Fruit fly (Drosophila melanogaster) whole organism, embryonic: Measurements from ENCODE around the gene Sys1.

ENCODE experiments used
- Atf6 ChIP-seq: fragments of 200-800 bp; sonication (Bioruptor generic); IDR thresholded peaks from 2 replicates; pipeline ENCODE4 v1.3.6; 2022; ENCODE audit warnings: missing biosample characterization, missing genetic modification characterization
- CG10147 ChIP-seq: fragments of 200-800 bp; sonication (Bioruptor generic); optimal IDR thresholded peaks from 2 replicates; lab custom pipeline; 2019; ENCODE audit warnings: missing biosample characterization, mild to moderate bottlenecking, missing genetic modification characterization, moderate library complexity
- CG10209 ChIP-seq: fragments of 200-800 bp; sonication (Bioruptor generic); optimal IDR thresholded peaks from 3 replicates; lab custom pipeline; 2017; ENCODE audit warnings: missing biosample characterization, mild to moderate bottlenecking, missing genetic modification characterization, missing genetic modification reagents
- CG1024 ChIP-seq: fragments of 200-800 bp; sonication (Bioruptor generic); IDR thresholded peaks from 2 replicates; pipeline ENCODE4 v1.3.6; 2022; ENCODE audit warnings: missing biosample characterization, missing genetic modification characterization
- CG10959 ChIP-seq: fragments of 200-800 bp; sonication (Bioruptor generic); IDR thresholded peaks from 2 replicates; pipeline ENCODE4 v1.3.6; 2022; ENCODE audit warnings: missing biosample characterization, missing genetic modification characterization
- CG12071 ChIP-seq: fragments of 200-800 bp; sonication (Bioruptor generic); optimal IDR thresholded peaks from 3 replicates; lab custom pipeline; 2018; ENCODE audit warnings: missing biosample characterization, mild to moderate bottlenecking, missing genetic modification characterization
- CG12219 ChIP-seq: fragments of 200-800 bp; sonication (Bioruptor generic); optimal IDR thresholded peaks from 3 replicates; lab custom pipeline; 2018; ENCODE audit warnings: missing biosample characterization, mild to moderate bottlenecking, missing genetic modification characterization
- CG14710 ChIP-seq: fragments of 200-800 bp; sonication (Bioruptor generic); optimal IDR thresholded peaks from 3 replicates; lab custom pipeline; 2019; ENCODE audit warnings: missing biosample characterization, mild to moderate bottlenecking, missing genetic modification characterization, moderate library complexity
- CG15269 ChIP-seq: fragments of 200-800 bp; sonication (Bioruptor generic); optimal IDR thresholded peaks from 2 replicates; lab custom pipeline; 2018; ENCODE audit warnings: missing biosample characterization, mild to moderate bottlenecking, missing genetic modification characterization, moderate library complexity
- CG1832 ChIP-seq: fragments of 200-800 bp; sonication (Bioruptor generic); optimal IDR thresholded peaks from 2 replicates; lab custom pipeline; 2017; ENCODE audit warnings: missing biosample characterization, mild to moderate bottlenecking, missing genetic modification characterization, inconsistent platforms
- CG2199 ChIP-seq: fragments of 200-800 bp; sonication (Bioruptor generic); IDR thresholded peaks from 3 replicates; pipeline ENCODE4 v1.3.6; 2022; ENCODE audit warnings: missing biosample characterization, missing genetic modification characterization
- CG32532 ChIP-seq: fragments of 200-800 bp; sonication (Bioruptor generic); IDR thresholded peaks from 2 replicates; pipeline ENCODE4 v1.3.6; 2022; ENCODE audit warnings: missing biosample characterization, missing genetic modification characterization
- CG32772 ChIP-seq: fragments of 200-800 bp; sonication (Bioruptor generic); IDR thresholded peaks from 2 replicates; pipeline ENCODE4 v1.3.6; 2022; ENCODE audit warnings: missing biosample characterization, missing genetic modification characterization
- CG3726 ChIP-seq: fragments of 200-800 bp; sonication (Bioruptor generic); IDR thresholded peaks from 3 replicates; pipeline ENCODE4, ENCODE4 v1.3.6; 2022; ENCODE audit warnings: missing biosample characterization, missing genetic modification characterization
- CG3847 ChIP-seq: fragments of 200-800 bp; sonication (Bioruptor generic); IDR thresholded peaks from 2 replicates; pipeline ENCODE4 v1.3.6; 2022; ENCODE audit warnings: missing biosample characterization, missing genetic modification characterization
- CG3995 ChIP-seq: fragments of 200-800 bp; sonication (Bioruptor generic); optimal IDR thresholded peaks from 3 replicates; lab custom pipeline; 2016; ENCODE audit warnings: missing biosample characterization, missing genetic modification characterization
- CG4360 ChIP-seq: fragments of 200-800 bp; sonication (Bioruptor generic); IDR thresholded peaks from 2 replicates; pipeline ENCODE4 v1.3.6; 2022; ENCODE audit warnings: missing biosample characterization, missing genetic modification characterization
- CG43689 ChIP-seq: fragments of 200-800 bp; sonication (Bioruptor generic); IDR thresholded peaks from 2 replicates; pipeline ENCODE4 v1.3.6; 2022; ENCODE audit warnings: missing biosample characterization, missing genetic modification characterization
- CG4424 ChIP-seq: fragments of 200-800 bp; sonication (Bioruptor generic); optimal IDR thresholded peaks from 3 replicates; lab custom pipeline; 2016; ENCODE audit warnings: missing biosample characterization, missing genetic modification characterization
- CG7357 ChIP-seq: fragments of 200-800 bp; sonication (Bioruptor generic); IDR thresholded peaks from 3 replicates; pipeline ENCODE4 v1.3.6; 2022; ENCODE audit warnings: missing biosample characterization, missing genetic modification characterization
- CG8478 ChIP-seq: fragments of >200 bp; optimal IDR thresholded peaks from 2 replicates; lab custom pipeline; 2018
- Camta ChIP-seq: fragments of 200-800 bp; sonication (Bioruptor generic); optimal IDR thresholded peaks from 2 replicates; lab custom pipeline; 2016; ENCODE audit warnings: missing biosample characterization, missing genetic modification characterization
- Dad ChIP-seq: fragments of 200-800 bp; sonication (Bioruptor generic); optimal IDR thresholded peaks from 3 replicates; lab custom pipeline; 2016; ENCODE audit warnings: missing biosample characterization, missing genetic modification characterization
- Drgx ChIP-seq: fragments of 200-800 bp; sonication (Bioruptor generic); IDR thresholded peaks from 2 replicates; pipeline ENCODE4 v1.3.6; 2022; ENCODE audit warnings: missing biosample characterization, missing genetic modification characterization
- E2f1 ChIP-seq: fragments of 200-800 bp; sonication (Bioruptor generic); IDR thresholded peaks from 2 replicates; pipeline ENCODE4 v1.3.6; 2022; ENCODE audit warnings: missing biosample characterization, missing genetic modification characterization
- GATAe ChIP-seq: fragments of 200-800 bp; sonication (Bioruptor generic); conservative IDR thresholded peaks from 2 replicates; pipeline ENCODE4 v1.3.6; 2022; ENCODE audit warnings: missing biosample characterization, missing genetic modification characterization
- Hr3 ChIP-seq: fragments of 200-800 bp; sonication (Bioruptor generic); optimal IDR thresholded peaks from 3 replicates; lab custom pipeline; 2016; ENCODE audit warnings: missing biosample characterization, missing genetic modification characterization
- Myb ChIP-seq: fragments of 200-800 bp; sonication (Bioruptor generic); optimal IDR thresholded peaks from 2 replicates; lab custom pipeline; 2016; ENCODE audit warnings: missing biosample characterization, missing genetic modification characterization
- Opbp ChIP-seq: fragments of 200-800 bp; sonication (Bioruptor generic); IDR thresholded peaks from 3 replicates; pipeline ENCODE4 v1.3.6; 2022; ENCODE audit warnings: missing biosample characterization, missing genetic modification characterization; ENCODE audit not compliant: partially characterized antibody
- Side ChIP-seq: fragments of 200-800 bp; sonication (Bioruptor generic); optimal IDR thresholded peaks from 2 replicates; lab custom pipeline; 2016; ENCODE audit warnings: missing biosample characterization, missing genetic modification characterization
- Sox100B ChIP-seq: fragments of 200-800 bp; sonication (Bioruptor generic); optimal IDR thresholded peaks from 3 replicates; lab custom pipeline; 2018; ENCODE audit warnings: missing biosample characterization, mild to moderate bottlenecking, missing genetic modification characterization
- Spps ChIP-seq: fragments of 200-800 bp; sonication (Bioruptor generic); optimal IDR thresholded peaks from 2 replicates; lab custom pipeline; 2018; ENCODE audit warnings: missing biosample characterization, mild to moderate bottlenecking, missing genetic modification characterization
- Xrp1 ChIP-seq: fragments of 200-800 bp; sonication (Bioruptor generic); IDR thresholded peaks from 2 replicates; pipeline ENCODE4 v1.3.6; 2022; ENCODE audit warnings: missing biosample characterization, missing genetic modification characterization
- cad ChIP-seq: fragments of >200 bp; optimal IDR thresholded peaks from 2 replicates; lab custom pipeline; 2017; ENCODE audit warnings: missing biosample characterization, missing genetic modification characterization
- chm ChIP-seq: fragments of 200-800 bp; sonication (Bioruptor generic); IDR thresholded peaks from 2 replicates; pipeline ENCODE4 v1.3.6; 2022; ENCODE audit warnings: missing biosample characterization, missing genetic modification characterization
- crol ChIP-seq: fragments of 200-800 bp; sonication (Bioruptor generic); IDR thresholded peaks from 2 replicates; pipeline ENCODE4 v1.3.6; 2022; ENCODE audit warnings: missing biosample characterization, missing genetic modification characterization
- dysf ChIP-seq: fragments of 200-800 bp; sonication (Bioruptor generic); IDR thresholded peaks from 3 replicates; pipeline ENCODE4 v1.3.6; 2022; ENCODE audit warnings: missing biosample characterization, missing genetic modification characterization
- gfzf ChIP-seq: fragments of 200-800 bp; sonication (Bioruptor generic); optimal IDR thresholded peaks from 2 replicates; lab custom pipeline; 2016; ENCODE audit warnings: missing biosample characterization, mild to moderate bottlenecking, missing genetic modification characterization, moderate library complexity
- grn ChIP-seq: fragments of 200-800 bp; sonication (Bioruptor generic); optimal IDR thresholded peaks from 3 replicates; lab custom pipeline; 2017; ENCODE audit warnings: missing biosample characterization, missing genetic modification characterization
- gsb ChIP-seq: fragments of 200-800 bp; sonication (Bioruptor generic); IDR thresholded peaks from 2 replicates; pipeline ENCODE4 v1.3.6; 2022; ENCODE audit warnings: missing biosample characterization, missing genetic modification characterization
- gt ChIP-seq: fragments of 200-800 bp; sonication (Bioruptor generic); IDR thresholded peaks from 2 replicates; pipeline ENCODE4 v1.3.6; 2022; ENCODE audit warnings: missing biosample characterization, missing genetic modification characterization
- ham ChIP-seq: fragments of 200-800 bp; sonication (Bioruptor generic); IDR thresholded peaks from 2 replicates; pipeline ENCODE4 v1.3.6; 2022; ENCODE audit warnings: missing biosample characterization, missing genetic modification characterization
- hth ChIP-seq: fragments of >200 bp; optimal IDR thresholded peaks from 2 replicates; lab custom pipeline; 2017; ENCODE audit warnings: inconsistent platforms
- ind ChIP-seq: fragments of 200-800 bp; sonication (Bioruptor generic); optimal IDR thresholded peaks from 3 replicates; lab custom pipeline; 2016; ENCODE audit warnings: missing biosample characterization, missing genetic modification characterization
- klu ChIP-seq: fragments of 200-800 bp; sonication (Bioruptor generic); IDR thresholded peaks from 2 replicates; pipeline ENCODE4 v1.3.6; 2022; ENCODE audit warnings: missing biosample characterization, missing genetic modification characterization
- knrl ChIP-seq: fragments of 200-800 bp; sonication (Bioruptor generic); IDR thresholded peaks from 3 replicates; pipeline ENCODE4 v1.3.6; 2022; ENCODE audit warnings: missing biosample characterization, missing genetic modification characterization; ENCODE audit not compliant: partially characterized antibody
- pho ChIP-seq: fragments of 200-800 bp; sonication (Bioruptor generic); optimal IDR thresholded peaks from 2 replicates; lab custom pipeline; 2016; ENCODE audit warnings: missing biosample characterization, missing genetic modification characterization
- ssp ChIP-seq: fragments of 200-800 bp; sonication (Bioruptor generic); IDR thresholded peaks from 2 replicates; pipeline ENCODE4 v1.3.6; 2022; ENCODE audit warnings: missing biosample characterization, missing genetic modification characterization
- tll ChIP-seq, 2 experiments: fragments of 200-800 bp in 1 of 2; fragments of >200 bp in 1 of 2; sonication (Bioruptor generic) in 1 of 2; optimal IDR thresholded peaks; 2 replicates each; lab custom pipeline; 2017 to 2019; ENCODE audit warnings: missing biosample characterization in 2 of 2, missing genetic modification characterization in 2 of 2, mild to moderate bottlenecking in 1 of 2, moderate library complexity in 1 of 2
- toy ChIP-seq: fragments of 200-800 bp; sonication (Bioruptor generic); IDR thresholded peaks from 2 replicates; pipeline ENCODE4 v1.3.6; 2022; ENCODE audit warnings: missing biosample characterization, missing genetic modification characterization
- tx ChIP-seq: fragments of 200-800 bp; sonication (Bioruptor generic); optimal IDR thresholded peaks from 2 replicates; lab custom pipeline; 2016; ENCODE audit warnings: missing biosample characterization, missing genetic modification characterization

Sys1 gene

DNA sequence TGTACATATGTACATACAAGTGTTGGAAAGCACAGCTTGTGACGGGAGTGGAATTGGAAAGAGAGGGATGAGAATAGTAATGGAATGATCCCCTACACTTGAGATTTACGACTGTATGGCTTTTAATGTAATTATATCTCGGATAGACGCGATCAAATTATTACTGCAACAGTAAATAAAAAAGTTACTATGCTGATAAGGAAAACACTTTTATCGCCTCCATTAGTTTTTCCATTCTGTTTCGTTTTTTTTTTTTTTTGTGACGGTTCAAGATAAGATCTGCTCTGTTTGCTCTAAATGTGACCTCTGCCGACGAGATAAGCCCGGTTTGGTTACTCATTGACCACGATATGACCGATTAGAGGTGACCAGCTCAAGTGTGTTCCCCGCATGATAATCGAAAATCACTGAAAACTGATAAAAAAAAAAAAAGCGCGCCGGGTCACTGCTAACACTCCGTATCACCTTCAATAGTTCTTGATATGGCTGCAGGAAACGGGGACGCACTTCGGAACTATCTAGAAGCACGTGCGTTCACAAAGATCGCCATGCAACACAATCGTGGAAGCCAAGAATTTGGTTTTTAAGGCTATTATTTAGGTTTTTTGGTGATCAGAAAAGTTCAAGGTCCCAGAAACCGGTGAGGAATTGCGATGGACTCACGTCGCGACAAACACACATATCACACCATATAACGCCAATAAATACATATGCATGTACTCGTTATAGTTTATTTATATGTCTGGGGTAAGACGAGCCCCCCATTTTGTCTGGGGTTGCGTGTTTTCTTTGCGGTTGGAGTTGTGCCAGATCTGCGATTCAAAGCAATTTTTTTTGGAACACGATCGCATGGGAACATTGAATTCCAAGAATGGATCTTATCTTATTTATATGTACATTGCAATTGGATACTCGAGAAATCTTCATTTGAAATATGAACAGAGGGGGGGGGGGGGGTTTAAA, 18.2 kb downstream of the Sys1 start, which contains the start of gene p (continued):
- TF ChIP-seq Hr3 (GFP tag; lab: Kevin White, UChicago) (peak; percentile 25), CG14710 (tag; lab: Kevin White, UChicago) (peak; percentile 6), Dad (GFP tag; lab: Kevin White, UChicago) (peak; percentile 37), CG12219 (GFP tag; lab: Kevin White, UChicago) (peak; percentile 3), CG3726 (GFP tag; lab: Robert Waterston, UW) (no peak), gt (GFP tag; lab: Robert Waterston, UW) (no peak), CG3995 (GFP tag; lab: Kevin White, UChicago) (peak; percentile 70), crol (GFP tag; lab: Robert Waterston, UW) (no peak), E2f1 (no peak), Side (GFP tag; lab: Kevin White, UChicago) (peak; percentile 28), Xrp1 (peak; percentile 66), chm (GFP tag; lab: Robert Waterston, UW) (0 out of 2 replicates have a peak, but pooled peaks have one; percentile 32), dysf (GFP tag; lab: Robert Waterston, UW) (0 out of 3 replicates have a peak, but pooled peaks have one; percentile 11), CG10209 (GFP tag; lab: Kevin White, UChicago) (peak; percentile 43), CG1832 (GFP tag; lab: Kevin White, UChicago) (no peak), CG4360 (GFP tag; lab: Robert Waterston, UW) (no peak), CG4424 (GFP tag; lab: Kevin White, UChicago) (peak; percentile 34), klu (GFP tag; lab: Robert Waterston, UW) (no peak), Opbp (GFP tag; lab: Robert Waterston, UW) (no peak), CG12071 (GFP tag; lab: Kevin White, UChicago) (peak; percentile 34), gfzf (GFP tag; lab: Kevin White, UChicago) (no peak), hth (no peak), Camta (no peak), CG2199 (no peak), CG32532 (GFP tag; lab: Robert Waterston, UW) (peak; percentile 55; the same call in 1 of the 2 replicates), CG10959 (GFP tag; lab: Robert Waterston, UW) (no peak), CG7357 (GFP tag; lab: Robert Waterston, UW) (no peak), cad (GFP tag; lab: Kevin White, UChicago) (no peak), knrl (GFP tag; lab: Robert Waterston, UW) (no peak), grn (GFP tag; lab: Kevin White, UChicago) (peak; percentile 98), CG1024 (GFP tag; lab: Robert Waterston, UW) (no peak), Drgx (peak; percentile 37), ind (GFP tag; lab: Kevin White, UChicago) (peak; percentile 30), Atf6 (GFP tag; lab: Robert Waterston, UW) (0 out of 2 replicates have a peak, but pooled peaks have one; percentile 28), CG32772 (GFP tag; lab: Robert Waterston, UW) (peak; percentile 61), Sox100B (GFP tag; lab: Kevin White, UChicago) (peak; percentile 40), CG8478 (lab: Kevin White, UChicago) (no peak), tx (GFP tag; lab: Kevin White, UChicago) (no peak), CG15269 (peak; percentile 30), Spps (tag; lab: Kevin White, UChicago) (no peak), tll (GFP tag; optimal IDR thresholded peaks at IDR 0.05; lab: Kevin White, UChicago) (no peak), CG43689 (GFP tag; lab: Robert Waterston, UW) (no peak), CG3847 (GFP tag; lab: Robert Waterston, UW) (no peak), ssp (GFP tag; lab: Robert Waterston, UW) (no peak), toy (no peak), gsb (GFP tag; lab: Robert Waterston, UW) (no peak), pho (GFP tag; lab: Kevin White, UChicago) (no peak), Myb (GFP tag; lab: Kevin White, UChicago) (peak; percentile 32), ham (GFP tag; lab: Robert Waterston, UW) (no peak), GATAe (GFP tag; lab: Robert Waterston, UW) (peak; percentile 72; the same call in 1 of the 2 replicates), CG10147 (GFP tag; lab: Kevin White, UChicago) (peak; percentile 18)
